Worm (Caenorhabditis elegans): ENCODE data around the gene F25G6.8.
"Not testable (repeated sequence)": the region's sequence is repeated elsewhere in the genome, so short reads cannot be mapped to it uniquely, and the experiment has no call there.

F25G6.8 gene

ce11 chrV:8534534-8535283, 30.3 kb downstream of the F25G6.8 start, which contains the start of the genes his-6 and his-5:
Gene his-6 (minus strand): TSS chrV:8534977.
Gene his-5 (plus strand): TSS chrV:8535214.
- peak; percentile 41 for TF ChIP-seq snu-23 (GFP tag; optimal IDR thresholded peaks at IDR 0.05)
- peak; percentile 8; the same call in 1 of the 2 replicates for TF ChIP-seq ceh-88 (GFP tag; IDR thresholded peaks at IDR 0.05)
- peak; percentile 23 for TF ChIP-seq rnt-1 (tag; optimal IDR thresholded peaks at IDR 0.05)
- TF ChIP-seq lin-14 (GFP tag; optimal IDR thresholded peaks at IDR 0.05): peak; percentile 80
- TF ChIP-seq nhr-85 (tag): peak; percentile 76
- TF ChIP-seq nhr-47 (tag; optimal IDR thresholded peaks at IDR 0.05): peak; percentile 44
- TF ChIP-seq nhr-20 (tag; optimal IDR thresholded peaks at IDR 0.05): peak; percentile 43
- TF ChIP-seq efl-3 (GFP tag; optimal IDR thresholded peaks at IDR 0.05): peak; percentile 17
- peak; percentile 66 for TF ChIP-seq nhr-19 (GFP tag; conservative IDR thresholded peaks at IDR 0.05)
- TF ChIP-seq grh-1 (GFP tag; IDR thresholded peaks at IDR 0.05): peak; percentile 88
- peak in 1 of 2 experiments; percentile 60 for TF ChIP-seq ztf-11 (tag; optimal IDR thresholded peaks at IDR 0.05)
- peak; percentile 30 for TF ChIP-seq nhr-90 (tag; optimal IDR thresholded peaks at IDR 0.05; ENCODE audit: poor library complexity)
- peak; percentile 62 for TF ChIP-seq swsn-7 (tag; optimal IDR thresholded peaks at IDR 0.05)
- peak; percentile 50 for TF ChIP-seq nhr-71 (tag; optimal IDR thresholded peaks at IDR 0.05)
- peak; percentile 24; the same call in 1 of the 2 replicates for TF ChIP-seq isw-1 (GFP tag; IDR thresholded peaks at IDR 0.05)

- no peak for TF ChIP-seq rnt-1 (tag; optimal IDR thresholded peaks at IDR 0.05)
- TF ChIP-seq mab-9 (GFP tag; IDR thresholded peaks at IDR 0.05): no peak
- TF ChIP-seq aha-1 (tag; optimal IDR thresholded peaks at IDR 0.05): no peak
- TF ChIP-seq fkh-10 (GFP tag; optimal IDR thresholded peaks at IDR 0.05): no peak
- peak; percentile 87 for TF ChIP-seq nhr-85 (tag)
- TF ChIP-seq lin-15B (tag; optimal IDR thresholded peaks at IDR 0.05): no peak
- TF ChIP-seq ceh-90 (tag; optimal IDR thresholded peaks at IDR 0.05): no peak
These were observed 31.1 kb downstream of the F25G6.8 start for ce11 chrV:8533916-8534315.

ce11 chrV:8533067-8533466, 31.9 kb downstream of the F25G6.8 start, which contains the start of the genes his-8 and his-7:
Gene his-8 (minus strand): TSS chrV:8533086.
Gene his-7 (plus strand): TSS chrV:8533379.
- TF ChIP-seq efl-1 (optimal IDR thresholded peaks at IDR 0.05): not testable (repeated sequence)
- TF ChIP-seq efl-1 (GFP tag; optimal IDR thresholded peaks at IDR 0.05 in 1 of 2): peak in 1 of 2 experiments; percentile 40

ce11 chrV:8529219-8529618, 35.8 kb downstream of the F25G6.8 start, which contains the start of gene otpl-5:
Gene otpl-5 (plus strand): TSS chrV:8529519.
- TF ChIP-seq dpl-1 (GFP tag; optimal IDR thresholded peaks at IDR 0.05): no peak
- TF ChIP-seq pqm-1 (tag; optimal IDR thresholded peaks at IDR 0.05): no peak
- no peak for TF ChIP-seq aha-1 (tag; optimal IDR thresholded peaks at IDR 0.05)
- no peak for TF ChIP-seq egl-27 (tag; optimal IDR thresholded peaks at IDR 0.05)
- TF ChIP-seq snpc-4 (tag; optimal IDR thresholded peaks at IDR 0.05): no peak
- no peak for TF ChIP-seq unc-86 (tag; optimal IDR thresholded peaks at IDR 0.05)
- no peak for TF ChIP-seq tlp-1 (tag; optimal IDR thresholded peaks at IDR 0.05)

ce11 chrV:8525774-8526173, 39.2 kb downstream of the F25G6.8 start, which contains the start of gene otpl-6:
Gene otpl-6 (plus strand): TSS chrV:8526074.
- TF ChIP-seq alr-1 (tag; optimal IDR thresholded peaks at IDR 0.05; ENCODE audit: borderline replicate concordance): no peak

- TF ChIP-seq ceh-82 (tag; optimal IDR thresholded peaks at IDR 0.05) (no peak), unc-98 (GFP tag; IDR thresholded peaks at IDR 0.05) (no peak), hpl-2 (GFP tag; optimal IDR thresholded peaks at IDR 0.05) (no peak), mef-2 (tag; optimal IDR thresholded peaks at IDR 0.05) (no peak), C16A3.4 (tag; optimal IDR thresholded peaks at IDR 0.05) (no peak), C34B4.2 (tag; optimal IDR thresholded peaks at IDR 0.05) (no peak), grh-1 (GFP tag; IDR thresholded peaks at IDR 0.05) (no peak), fkh-4 (tag; optimal IDR thresholded peaks at IDR 0.05; ENCODE audit: borderline replicate concordance) (no peak), mab-9 (GFP tag; IDR thresholded peaks at IDR 0.05) (no peak), pag-3 (tag; optimal IDR thresholded peaks at IDR 0.05; ENCODE audit: borderline replicate concordance, insufficient read depth) (no peak), unc-30 (tag; optimal IDR thresholded peaks at IDR 0.05) (no peak), Y116A8C.19 (tag; optimal IDR thresholded peaks at IDR 0.05; ENCODE audit: borderline replicate concordance) (no peak), fkh-8 (tag; optimal IDR thresholded peaks at IDR 0.05) (no peak), snu-23 (GFP tag; optimal IDR thresholded peaks at IDR 0.05) (no peak)
These were observed 44.0 kb downstream of the F25G6.8 start, which contains the start of the genes F45F2.11 and otpl-7 for ce11 chrV:8520846-8521553. Gene F45F2.11 (minus strand): TSS chrV:8520896. Gene otpl-7 (plus strand): TSS chrV:8521503.

All from whole organism, L1 larva.